Fruit fly (Drosophila melanogaster) whole organism, embryonic: Measurements from ENCODE around the gene CG6067.

Experiments used
- Aef1 ChIP-seq: fragments of 200-800 bp; sonication (Bioruptor generic); IDR thresholded peaks from 3 replicates; pipeline ENCODE4 v1.3.6; 2022; ENCODE audit warnings: missing biosample characterization, missing genetic modification characterization
- BEAF-32 ChIP-seq: fragments of 200-800 bp; sonication (Bioruptor generic); optimal IDR thresholded peaks from 3 replicates; lab custom pipeline; 2017; ENCODE audit warnings: missing biosample characterization, missing genetic modification characterization, mild to moderate bottlenecking, moderate library complexity, missing genetic modification reagents
- CG1024 ChIP-seq: fragments of 200-800 bp; sonication (Bioruptor generic); IDR thresholded peaks from 2 replicates; pipeline ENCODE4 v1.3.6; 2022; ENCODE audit warnings: missing biosample characterization, missing genetic modification characterization
- CG10321 ChIP-seq: fragments of 200-800 bp; sonication (Bioruptor generic); IDR thresholded peaks from 2 replicates; pipeline ENCODE4 v1.3.6; 2022; ENCODE audit warnings: missing biosample characterization, missing genetic modification characterization
- CG12942 ChIP-seq: fragments of 200-800 bp; sonication (Bioruptor generic); optimal IDR thresholded peaks from 3 replicates; lab custom pipeline; 2016; ENCODE audit warnings: missing biosample characterization, missing genetic modification characterization
- CG14050 ChIP-seq: fragments of 200-800 bp; sonication (Bioruptor generic); IDR thresholded peaks from 3 replicates; pipeline ENCODE4 v1.3.6; 2022; ENCODE audit warnings: missing biosample characterization, missing genetic modification characterization
- CG14710 ChIP-seq: fragments of 200-800 bp; sonication (Bioruptor generic); optimal IDR thresholded peaks from 3 replicates; lab custom pipeline; 2019; ENCODE audit warnings: missing biosample characterization, mild to moderate bottlenecking, missing genetic modification characterization, moderate library complexity
- CG15696 ChIP-seq: fragments of 200-800 bp; sonication (Bioruptor generic); optimal IDR thresholded peaks from 2 replicates; lab custom pipeline; 2019; ENCODE audit warnings: missing biosample characterization, mild to moderate bottlenecking, missing genetic modification characterization, moderate library complexity
- CG17612 ChIP-seq: fragments of 200-800 bp; sonication (Bioruptor generic); IDR thresholded peaks from 2 replicates; pipeline ENCODE4 v1.3.6; 2022; ENCODE audit warnings: missing biosample characterization, missing genetic modification characterization
- CG18476 ChIP-seq: fragments of 200-800 bp; sonication (Bioruptor generic); optimal IDR thresholded peaks from 2 replicates; lab custom pipeline; 2016; ENCODE audit warnings: missing biosample characterization, mild to moderate bottlenecking, missing genetic modification characterization
- CG2202 ChIP-seq: fragments of 200-800 bp; sonication (Bioruptor generic); optimal IDR thresholded peaks from 2 replicates; lab custom pipeline; 2018; ENCODE audit warnings: missing biosample characterization, mild to moderate bottlenecking, missing genetic modification characterization
- CG2712 ChIP-seq: fragments of 200-800 bp; optimal IDR thresholded peaks from 3 replicates; lab custom pipeline; 2019; ENCODE audit warnings: missing biosample characterization, mild to moderate bottlenecking, missing genetic modification characterization, moderate library complexity
- CG34224 ChIP-seq: fragments of 200-800 bp; sonication (Bioruptor generic); IDR thresholded peaks from 3 replicates; pipeline ENCODE4 v1.3.6; 2022; ENCODE audit warnings: missing biosample characterization, missing genetic modification characterization; ENCODE audit not compliant: partially characterized antibody
- CG3995 ChIP-seq: fragments of 200-800 bp; sonication (Bioruptor generic); optimal IDR thresholded peaks from 3 replicates; lab custom pipeline; 2016; ENCODE audit warnings: missing biosample characterization, missing genetic modification characterization
- CG4328 ChIP-seq: fragments of 200-800 bp; sonication (Bioruptor generic); optimal IDR thresholded peaks from 3 replicates; lab custom pipeline; 2017; ENCODE audit warnings: missing biosample characterization, missing genetic modification reagents, missing genetic modification characterization
- CG4854 ChIP-seq: fragments of 200-800 bp; sonication (Bioruptor generic); optimal IDR thresholded peaks from 2 replicates; lab custom pipeline; 2016; ENCODE audit warnings: missing biosample characterization, missing genetic modification characterization, inconsistent platforms
- CrebB ChIP-seq: fragments of 200-800 bp; sonication (Bioruptor generic); optimal IDR thresholded peaks from 3 replicates; lab custom pipeline; 2018; ENCODE audit warnings: missing biosample characterization, mild to moderate bottlenecking, missing genetic modification characterization
- Dfd ChIP-seq, 2 experiments: fragments of >200 bp; optimal IDR thresholded peaks; 2 replicates each; lab custom pipeline; 2017; ENCODE audit warnings: missing biosample characterization in 2 of 2, missing genetic modification characterization in 2 of 2
- Hey ChIP-seq: fragments of 200-800 bp; sonication (Bioruptor generic); optimal IDR thresholded peaks from 3 replicates; lab custom pipeline; 2018; ENCODE audit warnings: missing biosample characterization, mild to moderate bottlenecking, missing genetic modification characterization
- HmgZ ChIP-seq: fragments of 200-800 bp; sonication (Bioruptor generic); optimal IDR thresholded peaks from 2 replicates; lab custom pipeline; 2018; ENCODE audit warnings: missing biosample characterization, mild to moderate bottlenecking, missing genetic modification characterization
- Lhr ChIP-seq: fragments of 200-800 bp; sonication (Bioruptor generic); optimal IDR thresholded peaks from 3 replicates; lab custom pipeline; 2017; ENCODE audit warnings: mild to moderate bottlenecking, missing biosample characterization, missing genetic modification reagents, missing genetic modification characterization
- MESR4 ChIP-seq: fragments of 200-800 bp; sonication (Bioruptor generic); optimal IDR thresholded peaks from 2 replicates; lab custom pipeline; 2018; ENCODE audit warnings: missing biosample characterization, mild to moderate bottlenecking, missing genetic modification characterization, moderate library complexity
- Mad ChIP-seq: fragments of 200-800 bp; sonication (Bioruptor generic); optimal IDR thresholded peaks from 2 replicates; lab custom pipeline; 2016; ENCODE audit warnings: missing biosample characterization, missing genetic modification characterization
- PHDP ChIP-seq: fragments of 200-800 bp; sonication (Bioruptor generic); optimal IDR thresholded peaks from 3 replicates; lab custom pipeline; 2018; ENCODE audit warnings: missing biosample characterization, mild to moderate bottlenecking, missing genetic modification characterization, moderate library complexity
- Sox102F ChIP-seq: fragments of 200-800 bp; sonication (Bioruptor generic); optimal IDR thresholded peaks from 2 replicates; lab custom pipeline; 2018; ENCODE audit warnings: missing biosample characterization, mild to moderate bottlenecking, missing genetic modification characterization, moderate library complexity
- Sry-β ChIP-seq: fragments of 200-800 bp; sonication (Bioruptor generic); optimal IDR thresholded peaks from 2 replicates; lab custom pipeline; 2018; ENCODE audit warnings: missing biosample characterization, mild to moderate bottlenecking, missing genetic modification characterization, moderate library complexity
- Stat92E ChIP-seq, 3 experiments: fragments of >200 bp in 2 of 3; fragments of 200-800 bp in 1 of 3; sonication (Bioruptor generic) in 1 of 3; optimal IDR thresholded peaks; 2 replicates each; lab custom pipeline; 2017 to 2019; ENCODE audit warnings: missing biosample characterization in 3 of 3, missing genetic modification characterization in 3 of 3, mild to moderate bottlenecking in 1 of 3, moderate library complexity in 1 of 3
- ase ChIP-seq: fragments of 200-800 bp; sonication (Bioruptor generic); IDR thresholded peaks from 3 replicates; pipeline ENCODE4 v1.3.6; 2022; ENCODE audit warnings: missing biosample characterization, missing genetic modification characterization
- cas ChIP-seq: fragments of 200-800 bp; sonication (Bioruptor generic); IDR thresholded peaks from 2 replicates; pipeline ENCODE4 v1.3.6; 2022; ENCODE audit warnings: missing biosample characterization, missing genetic modification characterization
- chif ChIP-seq, 2 experiments: fragments of 200-800 bp; sonication (Bioruptor generic); optimal IDR thresholded peaks; 3 replicates each; lab custom pipeline; 2016; ENCODE audit warnings: missing biosample characterization in 2 of 2, missing genetic modification characterization in 2 of 2
- corto ChIP-seq: fragments of 200-800 bp; sonication (Bioruptor generic); optimal IDR thresholded peaks from 2 replicates; lab custom pipeline; 2016; ENCODE audit warnings: missing biosample characterization, mild to moderate bottlenecking, missing genetic modification characterization, moderate library complexity
- crol ChIP-seq: fragments of 200-800 bp; sonication (Bioruptor generic); IDR thresholded peaks from 2 replicates; pipeline ENCODE4 v1.3.6; 2022; ENCODE audit warnings: missing biosample characterization, missing genetic modification characterization
- fru ChIP-seq: fragments of >200 bp; optimal IDR thresholded peaks from 2 replicates; lab custom pipeline; 2017
- grau ChIP-seq: fragments of 200-800 bp; optimal IDR thresholded peaks from 3 replicates; lab custom pipeline; 2019; ENCODE audit warnings: missing biosample characterization, mild to moderate bottlenecking, missing genetic modification characterization, moderate library complexity
- grn ChIP-seq: fragments of 200-800 bp; sonication (Bioruptor generic); optimal IDR thresholded peaks from 3 replicates; lab custom pipeline; 2017; ENCODE audit warnings: missing biosample characterization, missing genetic modification characterization
- inv ChIP-seq: fragments of 200-800 bp; sonication (Bioruptor generic); IDR thresholded peaks from 2 replicates; pipeline ENCODE4 v1.3.6; 2022; ENCODE audit warnings: missing biosample characterization, missing genetic modification characterization; ENCODE audit not compliant: partially characterized antibody
- kay ChIP-seq: fragments of 200-800 bp; sonication (Bioruptor generic); optimal IDR thresholded peaks from 2 replicates; lab custom pipeline; 2016; ENCODE audit warnings: missing biosample characterization, missing genetic modification characterization
- lmd ChIP-seq: fragments of 200-800 bp; sonication (Bioruptor generic); IDR thresholded peaks from 2 replicates; pipeline ENCODE4 v1.3.6; 2022; ENCODE audit warnings: missing biosample characterization, missing genetic modification characterization
- pan ChIP-seq, 4 experiments: fragments of >200 bp in 3 of 4; fragments of 200-800 bp in 1 of 4; sonication (Bioruptor generic) in 1 of 4; optimal IDR thresholded peaks in 3 of 4; IDR thresholded peaks in 1 of 4; 2 replicates each; pipeline versions ENCODE4 v1.3.6 to Lab custom; 2017 to 2022; ENCODE audit warnings: missing biosample characterization in 2 of 4, missing genetic modification characterization in 2 of 4, mixed read lengths in 1 of 4
- peb ChIP-seq: fragments of 200-800 bp; sonication (Bioruptor generic); IDR thresholded peaks from 2 replicates; pipeline ENCODE4 v1.3.6; 2022; ENCODE audit warnings: missing biosample characterization, missing genetic modification characterization
- rib ChIP-seq: fragments of 200-800 bp; sonication (Bioruptor generic); IDR thresholded peaks from 2 replicates; pipeline ENCODE4 v1.3.6; 2022; ENCODE audit warnings: missing biosample characterization, missing genetic modification characterization
- run ChIP-seq: fragments of 200-800 bp; sonication (Bioruptor generic); optimal IDR thresholded peaks from 3 replicates; lab custom pipeline; 2018; ENCODE audit warnings: missing biosample characterization, mild to moderate bottlenecking, missing genetic modification characterization
- seq ChIP-seq: fragments of 200-800 bp; sonication (Bioruptor generic); IDR thresholded peaks from 2 replicates; pipeline ENCODE4 v1.3.6; 2022; ENCODE audit warnings: missing biosample characterization, missing genetic modification characterization
- shn ChIP-seq: fragments of 200-800 bp; sonication (Bioruptor generic); optimal IDR thresholded peaks from 3 replicates; lab custom pipeline; 2016; ENCODE audit warnings: missing biosample characterization, missing genetic modification characterization
- slou ChIP-seq: fragments of 200-800 bp; sonication (Bioruptor generic); optimal IDR thresholded peaks from 3 replicates; lab custom pipeline; 2016; ENCODE audit warnings: missing biosample characterization, missing genetic modification characterization
- ttk ChIP-seq: fragments of 200-800 bp; sonication (Bioruptor generic); IDR thresholded peaks from 2 replicates; pipeline ENCODE4 v2.1.2; 2022; ENCODE audit warnings: missing biosample characterization, missing genetic modification characterization
- tup ChIP-seq: fragments of 200-800 bp; sonication (Bioruptor generic); optimal IDR thresholded peaks from 2 replicates; lab custom pipeline; 2016; ENCODE audit warnings: missing biosample characterization, mild to moderate bottlenecking, missing genetic modification characterization, moderate library complexity
- vvl ChIP-seq: fragments of 200-800 bp; sonication (Bioruptor generic); IDR thresholded peaks from 2 replicates; pipeline ENCODE4 v1.3.6; 2022; ENCODE audit warnings: missing biosample characterization, missing genetic modification characterization
- zfh2 ChIP-seq: fragments of 200-800 bp; sonication (Bioruptor generic); optimal IDR thresholded peaks from 2 replicates; lab custom pipeline; 2016; ENCODE audit warnings: missing biosample characterization, missing genetic modification characterization

Gene CG6067

DNA sequence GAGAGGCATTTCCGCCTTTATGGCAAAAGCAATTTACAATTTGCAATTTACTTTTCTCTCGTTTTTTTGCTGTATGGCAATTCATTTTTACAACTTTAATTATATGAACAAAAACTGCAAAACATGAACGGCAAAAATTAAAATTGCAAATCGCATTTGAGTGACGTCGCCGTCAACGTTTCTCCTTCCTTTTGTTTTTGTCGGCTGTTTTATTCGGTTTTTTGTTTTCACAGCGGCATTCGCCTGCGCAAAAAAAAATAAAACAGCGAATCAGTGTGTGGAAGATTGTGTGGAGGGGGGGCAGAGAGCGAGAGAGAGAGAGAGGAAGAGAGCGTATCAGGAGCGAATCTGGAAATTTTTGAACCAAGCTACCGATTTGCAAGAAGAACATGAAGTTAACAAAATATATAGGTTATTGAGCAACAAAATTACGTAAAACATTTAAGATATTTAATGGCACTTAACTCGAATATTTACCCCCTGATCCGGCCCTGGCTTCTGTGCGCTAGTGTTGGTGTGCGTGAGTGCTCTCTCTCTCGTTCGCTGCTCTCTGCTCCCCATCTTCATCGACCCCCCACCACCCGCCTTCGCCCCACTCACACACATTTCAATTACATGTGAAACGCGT is 36.8 kb upstream of the CG6067 start (continued):
- TF ChIP-seq CG34224 (GFP tag; lab: Robert Waterston, UW) (peak; percentile 90), CG4328 (peak; percentile 95), rib (GFP tag; lab: Robert Waterston, UW) (peak; percentile 100), CG17612 (GFP tag; lab: Robert Waterston, UW) (peak; percentile 99), cas (GFP tag; lab: Robert Waterston, UW) (peak; percentile 98), tup (GFP tag; lab: Kevin White, UChicago) (peak; percentile 98), Sry-β (GFP tag; lab: Kevin White, UChicago) (peak; percentile 49), Mad (GFP tag; lab: Kevin White, UChicago) (peak; percentile 98), ase (GFP tag; lab: Robert Waterston, UW) (peak; percentile 99), CG14050 (GFP tag; lab: Robert Waterston, UW) (peak; percentile 99), lmd (GFP tag; lab: Robert Waterston, UW) (peak; percentile 100), CG12942 (peak; percentile 99), Sox102F (GFP tag; lab: Kevin White, UChicago) (peak; percentile 99), vvl (GFP tag; lab: Robert Waterston, UW) (peak; percentile 100), kay (GFP tag; lab: Kevin White, UChicago) (peak; percentile 98), crol (GFP tag; lab: Robert Waterston, UW) (peak; percentile 95), peb (GFP tag; lab: Robert Waterston, UW) (peak; percentile 99), inv (GFP tag; lab: Robert Waterston, UW) (peak; percentile 90), Lhr (GFP tag; lab: Kevin White, UChicago) (peak; percentile 92), BEAF-32 (GFP tag; lab: Kevin White, UChicago) (peak; percentile 33), ttk (GFP tag; lab: Robert Waterston, UW) (peak; percentile 99), CG14710 (tag; lab: Kevin White, UChicago) (peak; percentile 94), CG10321 (GFP tag; lab: Robert Waterston, UW) (peak; percentile 88), CG18476 (GFP tag; lab: Kevin White, UChicago) (peak; percentile 96), corto (GFP tag; lab: Kevin White, UChicago) (peak; percentile 93), PHDP (tag; lab: Kevin White, UChicago) (peak; percentile 98), chif (GFP tag; optimal IDR thresholded peaks at IDR 0.05; lab: Kevin White, UChicago) (peak; percentile 99), fru (no peak), grau (peak; percentile 98), pan (optimal IDR thresholded peaks at IDR 0.05; lab: Kevin White, UChicago) (no peak), pan (GFP tag; optimal IDR thresholded peaks at IDR 0.05 in 1 of 2, IDR thresholded peaks at IDR 0.05 in 1 of 2) (peak in 1 of 2 experiments; percentile 99), MESR4 (GFP tag; lab: Kevin White, UChicago) (peak; percentile 73), zfh2 (peak; percentile 98), Stat92E (GFP tag; optimal IDR thresholded peaks at IDR 0.05; lab: Kevin White, UChicago) (peak in 1 of 3 experiments; percentile 94), slou (GFP tag; lab: Kevin White, UChicago) (peak; percentile 98), seq (peak; percentile 99), HmgZ (tag; lab: Kevin White, UChicago) (peak; percentile 99), CG2202 (tag; lab: Kevin White, UChicago) (peak; percentile 93), Aef1 (GFP tag; lab: Robert Waterston, UW) (peak; percentile 100), run (tag; lab: Kevin White, UChicago) (peak; percentile 94), Hey (tag; lab: Kevin White, UChicago) (peak; percentile 95), CG2712 (tag; lab: Kevin White, UChicago) (peak; percentile 98), shn (GFP tag; lab: Kevin White, UChicago) (peak; percentile 98), CG3995 (peak; percentile 84), CG1024 (GFP tag; lab: Robert Waterston, UW) (peak; percentile 97), CG15696 (peak; percentile 91), CG4854 (peak; percentile 96), grn (peak; percentile 85), CrebB (tag; lab: Kevin White, UChicago) (peak; percentile 99), Dfd (GFP tag; optimal IDR thresholded peaks at IDR 0.05; lab: Kevin White, UChicago) (peak in 1 of 2 experiments; percentile 54)
